Fruit fly (Drosophila melanogaster) whole organism, prepupa: ENCODE measurements around the gene CG12951.
A peak's percentile ranks its signal among the peaks of the same experiment; 100 is the strongest.

Source experiments
- CG10669 ChIP-seq: fragments of 200-800 bp; sonication (Bioruptor generic); optimal IDR thresholded peaks from 3 replicates; lab custom pipeline; 2018; ENCODE audit warnings: missing biosample characterization, mild to moderate bottlenecking, missing genetic modification characterization, moderate library complexity
- CG16779 ChIP-seq: fragments of 200-800 bp; sonication (Bioruptor generic); optimal IDR thresholded peaks from 3 replicates; lab custom pipeline; 2017; ENCODE audit warnings: missing biosample characterization, mild to moderate bottlenecking, missing genetic modification characterization
- CG6163 ChIP-seq: fragments of 200-800 bp; sonication (Bioruptor generic); IDR thresholded peaks from 3 replicates; pipeline ENCODE4 v1.3.6; 2022; ENCODE audit warnings: missing biosample characterization, missing genetic modification characterization
- CG8119 ChIP-seq: fragments of 200-800 bp; sonication (Bioruptor generic); IDR thresholded peaks from 3 replicates; pipeline ENCODE4 v1.3.6; 2022; ENCODE audit warnings: missing biosample characterization, missing genetic modification characterization
- CG8319 ChIP-seq: fragments of 200-800 bp; sonication (Bioruptor generic); optimal IDR thresholded peaks from 3 replicates; lab custom pipeline; 2016; ENCODE audit warnings: missing biosample characterization, missing genetic modification characterization
- CG9139 ChIP-seq: fragments of 200-800 bp; sonication (Bioruptor generic); optimal IDR thresholded peaks from 3 replicates; lab custom pipeline; 2017; ENCODE audit warnings: missing biosample characterization, mild to moderate bottlenecking, missing genetic modification characterization
- Eip75B ChIP-seq: fragments of 200-800 bp; sonication (Bioruptor generic); optimal IDR thresholded peaks from 3 replicates; lab custom pipeline; 2016; ENCODE audit warnings: missing biosample characterization, missing genetic modification characterization
- Eip93F ChIP-seq: fragments of 200-800 bp; sonication (Bioruptor generic); optimal IDR thresholded peaks from 2 replicates; lab custom pipeline; 2016; ENCODE audit warnings: missing biosample characterization, mild to moderate bottlenecking, missing genetic modification characterization
- Ets21C ChIP-seq: fragments of 200-800 bp; sonication (Bioruptor generic); optimal IDR thresholded peaks from 3 replicates; lab custom pipeline; 2016; ENCODE audit warnings: missing biosample characterization, missing genetic modification characterization
- OdsH ChIP-seq: fragments of 200-800 bp; sonication (Bioruptor generic); optimal IDR thresholded peaks from 3 replicates; lab custom pipeline; 2016; ENCODE audit warnings: missing biosample characterization, missing genetic modification characterization
- Sox14 ChIP-seq: fragments of 200-800 bp; sonication (Bioruptor generic); optimal IDR thresholded peaks from 3 replicates; lab custom pipeline; 2016; ENCODE audit warnings: missing biosample characterization, missing genetic modification characterization
- pdm3 ChIP-seq: fragments of 200-800 bp; sonication (Bioruptor generic); optimal IDR thresholded peaks from 3 replicates; lab custom pipeline; 2016; ENCODE audit warnings: missing biosample characterization, missing genetic modification characterization

DNA sequence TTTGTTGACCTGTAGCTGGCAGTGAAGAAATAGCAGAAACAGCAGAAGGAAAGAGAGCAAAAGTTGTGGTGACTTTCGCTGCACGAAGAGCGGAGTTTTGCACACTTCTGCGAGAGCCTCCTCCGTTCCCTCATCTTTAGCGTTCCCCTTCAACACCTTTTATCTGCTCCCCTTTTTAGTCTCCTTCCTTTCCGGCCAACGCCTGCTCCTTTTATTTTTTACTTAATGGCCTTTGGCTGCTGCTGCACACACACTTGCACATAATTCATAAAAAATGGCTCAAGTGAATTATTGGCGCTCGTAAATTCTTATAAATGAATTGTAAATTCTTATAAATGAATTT is 18.2 kb upstream of the CG12951 start:
- TF ChIP-seq CG8319 (no peak), Sox14 (GFP tag; lab: Kevin White, UChicago) (no peak), CG9139 (GFP tag; lab: Kevin White, UChicago) (no peak), CG10669 (no peak), OdsH (no peak), Eip93F (peak; percentile 54), CG8119 (GFP tag; lab: Robert Waterston, UW) (0 out of 3 replicates have a peak, but pooled peaks have one; percentile 11), Ets21C (no peak), CG6163 (GFP tag; lab: Robert Waterston, UW) (no peak), Eip75B (no peak), CG16779 (no peak), pdm3 (GFP tag; lab: Kevin White, UChicago) (no peak)
